Worm (Caenorhabditis elegans): Measurements from ENCODE around the gene dct-11.

The dct-11 gene

DNA sequence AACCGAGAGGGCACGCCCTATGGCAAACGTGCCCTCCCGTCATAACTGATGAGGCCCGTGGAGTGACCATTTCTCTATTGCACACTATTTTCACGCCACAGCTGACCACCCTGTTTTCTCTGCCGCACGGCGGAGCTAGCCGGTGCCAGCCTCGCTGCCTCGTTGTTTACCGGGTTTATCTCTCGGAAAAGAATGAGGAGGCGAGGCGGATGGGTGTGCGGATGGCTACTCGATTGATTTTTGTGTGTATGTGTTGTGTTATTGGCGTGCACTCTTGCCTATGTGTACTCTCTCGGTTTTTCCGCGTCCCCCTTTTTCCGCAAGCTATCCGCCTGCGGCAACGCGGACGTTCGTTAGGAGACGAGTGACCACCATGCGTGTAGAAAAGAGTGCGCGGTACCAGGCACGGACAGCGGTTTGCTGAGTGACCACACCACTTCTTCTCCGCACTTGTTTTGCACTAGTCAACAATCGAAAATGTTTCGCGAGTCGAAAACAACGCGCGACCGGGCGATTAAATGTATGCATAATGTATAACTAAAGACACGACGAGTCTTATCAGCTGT, 27.5 kb downstream of the dct-11 start (continued):
- TF ChIP-seq gmeb-2 (tag; optimal IDR thresholded peaks at IDR 0.05): peak; percentile 44
- peak; percentile 81 for TF ChIP-seq ets-4 (tag; optimal IDR thresholded peaks at IDR 0.05)
- peak; percentile 76 for TF ChIP-seq ceh-22 (tag; optimal IDR thresholded peaks at IDR 0.05)
- no peak for TF ChIP-seq lim-6 (tag; optimal IDR thresholded peaks at IDR 0.05)
- peak; percentile 57 for TF ChIP-seq pros-1 (tag; optimal IDR thresholded peaks at IDR 0.05)
- TF ChIP-seq hlh-15 (tag; optimal IDR thresholded peaks at IDR 0.05): no peak
- TF ChIP-seq odd-2 (tag; optimal IDR thresholded peaks at IDR 0.05): no peak
- TF ChIP-seq ceh-48 (tag; optimal IDR thresholded peaks at IDR 0.05): peak; percentile 93
- TF ChIP-seq ceh-34 (tag; optimal IDR thresholded peaks at IDR 0.05): peak; percentile 99
- peak; percentile 10 for TF ChIP-seq pqm-1 (tag; optimal IDR thresholded peaks at IDR 0.05)
- TF ChIP-seq syd-9 (tag; optimal IDR thresholded peaks at IDR 0.05): peak; percentile 90
- peak; percentile 86 for TF ChIP-seq ceh-30 (tag; optimal IDR thresholded peaks at IDR 0.05)
- peak; percentile 75 for TF ChIP-seq ztf-16 (tag; optimal IDR thresholded peaks at IDR 0.05)
- TF ChIP-seq fkh-6 (tag; optimal IDR thresholded peaks at IDR 0.05): peak; percentile 28
- peak; percentile 73 for TF ChIP-seq T23F11.4 (GFP tag; optimal IDR thresholded peaks at IDR 0.05)
- TF ChIP-seq ceh-19 (GFP tag; optimal IDR thresholded peaks at IDR 0.05): peak; percentile 84
- peak; percentile 62 for TF ChIP-seq pat-9 (tag; optimal IDR thresholded peaks at IDR 0.05)
- TF ChIP-seq eyg-1 (tag; optimal IDR thresholded peaks at IDR 0.05): peak; percentile 77
- TF ChIP-seq unc-55 (GFP tag; optimal IDR thresholded peaks at IDR 0.05): peak; percentile 91
- TF ChIP-seq Y22D7AL.16 (tag; optimal IDR thresholded peaks at IDR 0.05): no peak
- no peak for TF ChIP-seq hlh-13 (GFP tag; optimal IDR thresholded peaks at IDR 0.05)
- TF ChIP-seq ceh-2 (tag; optimal IDR thresholded peaks at IDR 0.05): peak; percentile 88
- TF ChIP-seq zip-5 (tag; optimal IDR thresholded peaks at IDR 0.05): peak; percentile 21
- TF ChIP-seq nfya-1 (tag; optimal IDR thresholded peaks at IDR 0.05): peak; percentile 92
- no peak for TF ChIP-seq ceh-24 (tag; optimal IDR thresholded peaks at IDR 0.05)
- TF ChIP-seq C08G9.2 (tag; optimal IDR thresholded peaks at IDR 0.05): peak; percentile 72
- peak; percentile 46 for TF ChIP-seq nhr-232 (tag; optimal IDR thresholded peaks at IDR 0.05)
- no peak for TF ChIP-seq ceh-45 (GFP tag; IDR thresholded peaks at IDR 0.05)
- TF ChIP-seq ceh-14 (tag; optimal IDR thresholded peaks at IDR 0.05): peak; percentile 87
- no peak for TF ChIP-seq pha-4 (tag; optimal IDR thresholded peaks at IDR 0.05)
- peak; percentile 87 for TF ChIP-seq ceh-18 (tag; optimal IDR thresholded peaks at IDR 0.05)
- TF ChIP-seq lin-11 (tag; optimal IDR thresholded peaks at IDR 0.05): peak; percentile 34
- TF ChIP-seq nhr-11 (tag; optimal IDR thresholded peaks at IDR 0.05): no peak
- TF ChIP-seq ceh-31 (tag; optimal IDR thresholded peaks at IDR 0.05): peak; percentile 98
- peak; percentile 83 for TF ChIP-seq hlh-6 (tag; optimal IDR thresholded peaks at IDR 0.05)
- no peak for TF ChIP-seq K09A11.1 (tag; optimal IDR thresholded peaks at IDR 0.05; ENCODE audit: insufficient read depth)
- TF ChIP-seq F13H6.1 (tag; optimal IDR thresholded peaks at IDR 0.05): peak; percentile 100
- peak; percentile 70 for TF ChIP-seq fax-1 (tag; optimal IDR thresholded peaks at IDR 0.05)
- peak; percentile 31 for TF ChIP-seq pag-3 (tag; optimal IDR thresholded peaks at IDR 0.05; ENCODE audit: borderline replicate concordance)
- no peak for TF ChIP-seq ama-1 (optimal IDR thresholded peaks at IDR 0.05)
- TF ChIP-seq pax-1 (tag; optimal IDR thresholded peaks at IDR 0.05): no peak
- TF ChIP-seq fkh-10 (GFP tag; optimal IDR thresholded peaks at IDR 0.05): peak; percentile 61
- peak; percentile 57 for TF ChIP-seq tbx-7 (tag; optimal IDR thresholded peaks at IDR 0.05)
- TF ChIP-seq unc-3 (GFP tag; conservative IDR thresholded peaks at IDR 0.05): no peak
- peak; percentile 58 for TF ChIP-seq unc-3 (tag; optimal IDR thresholded peaks at IDR 0.05)
- TF ChIP-seq sox-2 (GFP tag; IDR thresholded peaks at IDR 0.05): peak; percentile 46
- peak; percentile 99 for TF ChIP-seq rnt-1 (tag; optimal IDR thresholded peaks at IDR 0.05)
- TF ChIP-seq madf-2 (tag; optimal IDR thresholded peaks at IDR 0.05): peak; percentile 65
- TF ChIP-seq sdc-2 (tag; optimal IDR thresholded peaks at IDR 0.05): peak; percentile 83
- TF ChIP-seq mec-3 (tag; optimal IDR thresholded peaks at IDR 0.05; ENCODE audit: borderline replicate concordance): no peak
